Fruit fly (Drosophila melanogaster) whole organism, embryonic: ENCODE data around the gene CG33514.

Experiments used
- Atf-2 ChIP-seq: fragments of 200-800 bp; sonication (Bioruptor generic); optimal IDR thresholded peaks from 2 replicates; lab custom pipeline; 2016; ENCODE audit warnings: missing biosample characterization, missing genetic modification characterization
- Blimp-1 ChIP-seq: fragments of 200-800 bp; sonication (Bioruptor generic); optimal IDR thresholded peaks from 3 replicates; lab custom pipeline; 2018; ENCODE audit warnings: missing biosample characterization, missing genetic modification characterization, mild to moderate bottlenecking, moderate library complexity, missing genetic modification reagents
- CG11456 ChIP-seq: fragments of 200-800 bp; sonication (Bioruptor generic); IDR thresholded peaks from 3 replicates; pipeline ENCODE4 v1.3.6; 2022; ENCODE audit warnings: missing biosample characterization, missing genetic modification characterization
- CG12155 ChIP-seq: fragments of 200-800 bp; sonication (Bioruptor generic); optimal IDR thresholded peaks from 3 replicates; lab custom pipeline; 2016; ENCODE audit warnings: missing biosample characterization, missing genetic modification characterization
- CG12769 ChIP-seq: fragments of 200-800 bp; sonication (Bioruptor generic); optimal IDR thresholded peaks from 2 replicates; lab custom pipeline; 2019; ENCODE audit warnings: missing biosample characterization, mild to moderate bottlenecking, missing genetic modification characterization, moderate library complexity
- CG15696 ChIP-seq: fragments of 200-800 bp; sonication (Bioruptor generic); optimal IDR thresholded peaks from 2 replicates; lab custom pipeline; 2019; ENCODE audit warnings: missing biosample characterization, mild to moderate bottlenecking, missing genetic modification characterization, moderate library complexity
- CG17612 ChIP-seq: fragments of 200-800 bp; sonication (Bioruptor generic); IDR thresholded peaks from 2 replicates; pipeline ENCODE4 v1.3.6; 2022; ENCODE audit warnings: missing biosample characterization, missing genetic modification characterization
- CG18011 ChIP-seq: fragments of 200-800 bp; sonication (Bioruptor generic); optimal IDR thresholded peaks from 2 replicates; lab custom pipeline; 2017; ENCODE audit warnings: missing biosample characterization, missing genetic modification characterization, mild to moderate bottlenecking, moderate library complexity, missing genotype
- CG31224 ChIP-seq: fragments of 200-800 bp; sonication (Bioruptor generic); IDR thresholded peaks from 2 replicates; pipeline ENCODE4 v1.3.6; 2022; ENCODE audit warnings: missing biosample characterization, missing genetic modification characterization
- CG34376 ChIP-seq: fragments of 200-800 bp; sonication (Bioruptor generic); optimal IDR thresholded peaks from 2 replicates; lab custom pipeline; 2018; ENCODE audit warnings: missing biosample characterization, mild to moderate bottlenecking, missing genetic modification characterization
- CG3995 ChIP-seq: fragments of 200-800 bp; sonication (Bioruptor generic); optimal IDR thresholded peaks from 3 replicates; lab custom pipeline; 2016; ENCODE audit warnings: missing biosample characterization, missing genetic modification characterization
- CG4617 ChIP-seq: fragments of 200-800 bp; sonication (Bioruptor generic); optimal IDR thresholded peaks from 3 replicates; lab custom pipeline; 2016; ENCODE audit warnings: missing biosample characterization, missing genetic modification characterization, borderline replicate concordance
- CG6765 ChIP-seq: fragments of 200-800 bp; sonication (Bioruptor generic); optimal IDR thresholded peaks from 3 replicates; lab custom pipeline; 2017; ENCODE audit warnings: missing biosample characterization, mild to moderate bottlenecking, missing genetic modification characterization
- CG7556 ChIP-seq: fragments of 200-800 bp; sonication (Bioruptor generic); optimal IDR thresholded peaks from 2 replicates; lab custom pipeline; 2017; ENCODE audit warnings: missing biosample characterization, mild to moderate bottlenecking, missing genetic modification characterization
- CG8388 ChIP-seq: fragments of 200-800 bp; sonication (Bioruptor generic); optimal IDR thresholded peaks from 2 replicates; lab custom pipeline; 2019; ENCODE audit warnings: missing biosample characterization, mild to moderate bottlenecking, missing genetic modification characterization, moderate library complexity
- CG9797 ChIP-seq: fragments of 200-800 bp; sonication (Bioruptor generic); optimal IDR thresholded peaks from 3 replicates; lab custom pipeline; 2018; ENCODE audit warnings: missing biosample characterization, mild to moderate bottlenecking, missing genetic modification characterization
- CG9817 ChIP-seq: fragments of 200-800 bp; sonication (Bioruptor generic); optimal IDR thresholded peaks from 2 replicates; lab custom pipeline; 2018; ENCODE audit warnings: missing biosample characterization, mild to moderate bottlenecking, missing genetic modification characterization, moderate library complexity
- CTCF ChIP-seq: fragments of 200-800 bp; sonication (Bioruptor generic); optimal IDR thresholded peaks from 2 replicates; lab custom pipeline; 2017; ENCODE audit warnings: missing biosample characterization, mild to moderate bottlenecking, missing genetic modification characterization, moderate library complexity
- CkIIα-i1 ChIP-seq: fragments of 200-800 bp; sonication (Bioruptor generic); IDR thresholded peaks from 2 replicates; pipeline ENCODE4 v1.3.6; 2022; ENCODE audit warnings: missing biosample characterization, missing genetic modification characterization
- CoRest ChIP-seq: fragments of 200-800 bp; sonication (Bioruptor generic); optimal IDR thresholded peaks from 3 replicates; lab custom pipeline; 2018; ENCODE audit warnings: missing biosample characterization, mild to moderate bottlenecking, missing genetic modification characterization, moderate library complexity
- Dek ChIP-seq: fragments of 200-800 bp; sonication (Bioruptor generic); optimal IDR thresholded peaks from 3 replicates; lab custom pipeline; 2019; ENCODE audit warnings: missing biosample characterization, mild to moderate bottlenecking, missing genetic modification characterization, moderate library complexity
- Ets97D ChIP-seq: fragments of 200-800 bp; sonication (Bioruptor generic); optimal IDR thresholded peaks from 3 replicates; lab custom pipeline; 2016; ENCODE audit warnings: missing biosample characterization, missing genetic modification characterization
- Fer1 ChIP-seq: fragments of 200-800 bp; sonication (Bioruptor generic); optimal IDR thresholded peaks from 2 replicates; lab custom pipeline; 2017; ENCODE audit warnings: missing biosample characterization, mild to moderate bottlenecking, missing genetic modification characterization
- H2.0 ChIP-seq: fragments of 200-800 bp; sonication (Bioruptor generic); IDR thresholded peaks from 2 replicates; pipeline ENCODE4 v1.3.6; 2022; ENCODE audit warnings: missing biosample characterization, missing genetic modification characterization
- Hmx ChIP-seq: fragments of 200-800 bp; sonication (Bioruptor generic); optimal IDR thresholded peaks from 2 replicates; lab custom pipeline; 2016; ENCODE audit warnings: missing biosample characterization, missing genetic modification characterization
- Mad ChIP-seq: fragments of 200-800 bp; sonication (Bioruptor generic); optimal IDR thresholded peaks from 2 replicates; lab custom pipeline; 2016; ENCODE audit warnings: missing biosample characterization, missing genetic modification characterization
- Meics ChIP-seq: fragments of 200-800 bp; sonication (Bioruptor generic); optimal IDR thresholded peaks from 2 replicates; lab custom pipeline; 2017; ENCODE audit warnings: missing biosample characterization, mild to moderate bottlenecking, missing genetic modification characterization
- Nf-YA ChIP-seq: fragments of 200-800 bp; sonication (Bioruptor generic); IDR thresholded peaks from 2 replicates; pipeline ENCODE4 v1.3.6; 2022; ENCODE audit warnings: missing biosample characterization, missing genetic modification characterization
- NfI ChIP-seq: fragments of 200-800 bp; sonication (Bioruptor generic); optimal IDR thresholded peaks from 3 replicates; lab custom pipeline; 2018; ENCODE audit warnings: missing biosample characterization, mild to moderate bottlenecking, missing genetic modification characterization, moderate library complexity
- Scr ChIP-seq: fragments of 200-800 bp; sonication (Bioruptor generic); IDR thresholded peaks from 2 replicates; pipeline ENCODE4 v1.3.6; 2022; ENCODE audit warnings: missing biosample characterization, missing genetic modification characterization; ENCODE audit not compliant: partially characterized antibody
- Spps ChIP-seq: fragments of 200-800 bp; sonication (Bioruptor generic); optimal IDR thresholded peaks from 2 replicates; lab custom pipeline; 2018; ENCODE audit warnings: missing biosample characterization, mild to moderate bottlenecking, missing genetic modification characterization
- ac ChIP-seq: fragments of 200-800 bp; sonication (Bioruptor generic); optimal IDR thresholded peaks from 3 replicates; lab custom pipeline; 2017; ENCODE audit warnings: missing biosample characterization, mild to moderate bottlenecking, missing genetic modification characterization
- bab2 ChIP-seq: fragments of 200-800 bp; sonication (Bioruptor generic); optimal IDR thresholded peaks from 2 replicates; lab custom pipeline; 2016; ENCODE audit warnings: missing biosample characterization, missing genetic modification characterization
- croc ChIP-seq: fragments of 200-800 bp; sonication (Bioruptor generic); conservative IDR thresholded peaks from 3 replicates; pipeline ENCODE4 v1.3.6; 2022; ENCODE audit warnings: missing biosample characterization, missing genetic modification characterization
- esg ChIP-seq: fragments of 200-800 bp; sonication (Bioruptor generic); conservative IDR thresholded peaks from 2 replicates; pipeline ENCODE4 v1.3.6; 2022; ENCODE audit warnings: missing biosample characterization, missing genetic modification characterization
- fd102C ChIP-seq: fragments of 200-800 bp; sonication (Bioruptor generic); optimal IDR thresholded peaks from 2 replicates; lab custom pipeline; 2018; ENCODE audit warnings: missing biosample characterization, mild to moderate bottlenecking, missing genetic modification characterization, moderate library complexity
- fd64A ChIP-seq: fragments of 200-800 bp; sonication (Bioruptor generic); optimal IDR thresholded peaks from 3 replicates; lab custom pipeline; 2018; ENCODE audit warnings: missing biosample characterization, mild to moderate bottlenecking, missing genetic modification characterization
- fd96Cb ChIP-seq: fragments of 200-800 bp; sonication (Bioruptor generic); optimal IDR thresholded peaks from 2 replicates; lab custom pipeline; 2018; ENCODE audit warnings: missing biosample characterization, mild to moderate bottlenecking, missing genetic modification characterization, moderate library complexity
- hkb ChIP-seq, 2 experiments: fragments of 200-800 bp in 1 of 2; fragments of >200 bp in 1 of 2; sonication (Bioruptor generic) in 1 of 2; IDR thresholded peaks in 1 of 2; optimal IDR thresholded peaks in 1 of 2; 2 replicates each; pipeline versions ENCODE4 v1.3.6 to Lab custom; 2017 to 2022; ENCODE audit warnings: missing biosample characterization in 1 of 2, missing genetic modification characterization in 1 of 2
- kni ChIP-seq: fragments of 200-800 bp; sonication (Bioruptor generic); optimal IDR thresholded peaks from 3 replicates; lab custom pipeline; 2017; ENCODE audit warnings: mild to moderate bottlenecking, missing biosample characterization, missing genetic modification reagents, missing genetic modification characterization
- lab ChIP-seq: fragments of 200-800 bp; sonication (Bioruptor generic); optimal IDR thresholded peaks from 3 replicates; lab custom pipeline; 2017; ENCODE audit warnings: missing biosample characterization, missing genetic modification characterization, mild to moderate bottlenecking, moderate library complexity, missing genetic modification reagents
- mld ChIP-seq: fragments of 200-800 bp; sonication (Bioruptor generic); IDR thresholded peaks from 3 replicates; pipeline ENCODE4 v1.3.6; 2022; ENCODE audit warnings: missing biosample characterization, missing genetic modification characterization; ENCODE audit not compliant: partially characterized antibody
- onecut ChIP-seq: fragments of 200-800 bp; sonication (Bioruptor generic); IDR thresholded peaks from 2 replicates; pipeline ENCODE4 v1.3.6; 2022; ENCODE audit warnings: missing biosample characterization, missing genetic modification characterization
- phol ChIP-seq: fragments of 200-800 bp; sonication (Bioruptor generic); optimal IDR thresholded peaks from 3 replicates; lab custom pipeline; 2018; ENCODE audit warnings: missing biosample characterization, mild to moderate bottlenecking, missing genetic modification characterization, moderate library complexity
- row ChIP-seq: fragments of 200-800 bp; sonication (Bioruptor generic); IDR thresholded peaks from 3 replicates; pipeline ENCODE4 v1.3.6; 2022; ENCODE audit warnings: missing biosample characterization, missing genetic modification characterization
- sisA ChIP-seq: fragments of 200-800 bp; sonication (Bioruptor generic); IDR thresholded peaks from 2 replicates; pipeline ENCODE4 v1.3.6; 2022; ENCODE audit warnings: missing biosample characterization, missing genetic modification characterization
- slp2 ChIP-seq: fragments of 200-800 bp; sonication (Bioruptor generic); optimal IDR thresholded peaks from 2 replicates; lab custom pipeline; 2016; ENCODE audit warnings: missing biosample characterization, missing genetic modification characterization
- unpg ChIP-seq: fragments of 200-800 bp; sonication (Bioruptor generic); optimal IDR thresholded peaks from 3 replicates; lab custom pipeline; 2018; ENCODE audit warnings: missing biosample characterization, mild to moderate bottlenecking, missing genetic modification characterization, moderate library complexity
- zfh2 ChIP-seq: fragments of 200-800 bp; sonication (Bioruptor generic); optimal IDR thresholded peaks from 2 replicates; lab custom pipeline; 2016; ENCODE audit warnings: missing biosample characterization, missing genetic modification characterization

The CG33514 gene

DNA sequence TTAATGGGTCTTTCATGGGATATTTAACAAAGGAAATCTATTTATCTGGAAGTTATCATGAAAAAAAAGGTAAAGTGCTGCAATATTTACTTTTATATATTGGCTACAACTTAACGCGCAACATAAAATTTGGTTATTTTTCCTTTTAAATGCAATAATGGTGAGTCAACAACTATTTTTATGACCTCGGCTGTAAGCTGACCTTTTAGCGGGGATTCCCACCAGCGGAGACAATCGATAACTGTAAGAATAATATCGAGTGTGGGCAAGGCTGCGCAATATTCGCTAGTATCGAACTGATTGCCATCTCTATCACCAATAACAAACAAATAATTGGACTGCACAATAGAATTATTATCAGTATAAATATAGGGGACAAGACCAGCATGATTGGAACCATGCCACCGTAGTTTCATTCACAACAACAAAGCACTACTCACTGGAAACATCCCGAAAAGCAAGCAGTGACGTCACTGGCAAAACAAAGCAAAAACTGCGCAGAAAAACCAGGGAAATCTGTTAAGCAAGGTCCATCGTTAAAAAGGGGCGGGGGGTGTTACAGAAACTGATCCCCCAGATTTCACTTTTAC lies 38.0 kb downstream of the CG33514 start, which contains the start of gene Syx17 (continued):
- TF ChIP-seq unpg (GFP tag; lab: Kevin White, UChicago) (peak; percentile 52), zfh2 (GFP tag; lab: Kevin White, UChicago) (peak; percentile 59), Ets97D (GFP tag; lab: Kevin White, UChicago) (peak; percentile 76), CG7556 (GFP tag; lab: Kevin White, UChicago) (peak; percentile 47), lab (peak; percentile 53), CG31224 (GFP tag; lab: Robert Waterston, UW) (peak; percentile 25; the same call in 1 of the 2 replicates), CG6765 (peak; percentile 51), bab2 (GFP tag; lab: Kevin White, UChicago) (peak; percentile 60), CG12155 (peak; percentile 57), Fer1 (peak; percentile 61), CG9817 (tag; lab: Kevin White, UChicago) (peak; percentile 36), kni (GFP tag; lab: Kevin White, UChicago) (no peak), Atf-2 (GFP tag; lab: Kevin White, UChicago) (peak; percentile 35), CG11456 (GFP tag; lab: Robert Waterston, UW) (peak; percentile 63; the same call in 2 of the 3 replicates), CG8388 (GFP tag; lab: Kevin White, UChicago) (peak; percentile 45), CG18011 (GFP tag; lab: Kevin White, UChicago) (peak; percentile 29), Dek (tag; lab: Kevin White, UChicago) (peak; percentile 41), CG3995 (GFP tag; lab: Kevin White, UChicago) (peak; percentile 22), Mad (GFP tag; lab: Kevin White, UChicago) (peak; percentile 73), CG4617 (GFP tag; lab: Kevin White, UChicago) (peak; percentile 89), Scr (GFP tag; lab: Robert Waterston, UW) (peak; percentile 88), fd102C (GFP tag; lab: Kevin White, UChicago) (no peak), hkb (optimal IDR thresholded peaks at IDR 0.05; lab: Kevin White, UChicago) (no peak), hkb (GFP tag; IDR thresholded peaks at IDR 0.05; lab: Robert Waterston, UW) (peak; percentile 57), row (peak; percentile 64), mld (GFP tag; lab: Robert Waterston, UW) (peak; percentile 79), Meics (GFP tag; lab: Kevin White, UChicago) (peak; percentile 59), Spps (tag; lab: Kevin White, UChicago) (peak; percentile 22), Hmx (no peak), CTCF (GFP tag; lab: Kevin White, UChicago) (peak; percentile 49), ac (no peak), CkIIα-i1 (GFP tag; lab: Robert Waterston, UW) (no peak), CG17612 (GFP tag; lab: Robert Waterston, UW) (no peak), CG9797 (GFP tag; lab: Kevin White, UChicago) (peak; percentile 9), onecut (GFP tag; lab: Robert Waterston, UW) (peak; percentile 75), esg (no peak), H2.0 (GFP tag; lab: Robert Waterston, UW) (peak; percentile 45; the same call in 1 of the 2 replicates), CG15696 (tag; lab: Kevin White, UChicago) (peak; percentile 50), CG34376 (GFP tag; lab: Kevin White, UChicago) (peak; percentile 60), NfI (GFP tag; lab: Kevin White, UChicago) (peak; percentile 34), phol (peak; percentile 59), croc (GFP tag; lab: Robert Waterston, UW) (no peak), Nf-YA (no peak), slp2 (peak; percentile 39), CoRest (tag; lab: Kevin White, UChicago) (peak; percentile 68), fd64A (GFP tag; lab: Kevin White, UChicago) (peak; percentile 29), CG12769 (tag; lab: Kevin White, UChicago) (peak; percentile 78), sisA (peak; percentile 18; the same call in 1 of the 2 replicates), Blimp-1 (GFP tag; lab: Kevin White, UChicago) (peak; percentile 51), fd96Cb (tag; lab: Kevin White, UChicago) (peak; percentile 29)
